Fruit fly (Drosophila melanogaster): ENCODE measurements around the gene Lk.
A peak's percentile ranks its signal among the peaks of the same experiment; 100 is the strongest.

The Lk gene

dm6 chr3L:14599503-14599902 is 38.9 kb upstream of the Lk start, which contains the start of gene HGTX (continued):
- TF ChIP-seq Doc2 (GFP tag; IDR thresholded peaks at IDR 0.05) (no peak), maf-S (GFP tag; optimal IDR thresholded peaks at IDR 0.05) (no peak), seq (GFP tag; IDR thresholded peaks at IDR 0.05) (peak; percentile 70), CG33557 (GFP tag; optimal IDR thresholded peaks at IDR 0.05) (no peak), CG1603 (tag; optimal IDR thresholded peaks at IDR 0.05) (peak; percentile 16), bsh (GFP tag; optimal IDR thresholded peaks at IDR 0.05) (no peak), Jarid2 (GFP tag; optimal IDR thresholded peaks at IDR 0.05) (peak; percentile 68), jing (GFP tag; optimal IDR thresholded peaks at IDR 0.05) (no peak), CG34376 (GFP tag; optimal IDR thresholded peaks at IDR 0.05) (no peak), CG12942 (GFP tag; optimal IDR thresholded peaks at IDR 0.05) (no peak), zf30C (GFP tag; optimal IDR thresholded peaks at IDR 0.05) (peak; percentile 0), CG17829 (tag; optimal IDR thresholded peaks at IDR 0.05) (peak; percentile 33), sd (tag; optimal IDR thresholded peaks at IDR 0.05) (peak; percentile 75), CG30403 (GFP tag; optimal IDR thresholded peaks at IDR 0.05) (no peak), tna (GFP tag; IDR thresholded peaks at IDR 0.05; ENCODE audit: partially characterized antibody) (0 out of 2 replicates have a peak, but pooled peaks have one; percentile 43), CG34422 (GFP tag; IDR thresholded peaks at IDR 0.05) (0 out of 3 replicates have a peak, but pooled peaks have one; percentile 14), vnd (GFP tag; IDR thresholded peaks at IDR 0.05; ENCODE audit: partially characterized antibody) (no peak), CG14441 (GFP tag; IDR thresholded peaks at IDR 0.05) (no peak), Blimp-1 (GFP tag; optimal IDR thresholded peaks at IDR 0.05) (no peak), CG3065 (GFP tag; optimal IDR thresholded peaks at IDR 0.05) (peak; percentile 11), Ets65A (GFP tag) (no peak), chinmo (GFP tag; IDR thresholded peaks at IDR 0.05; ENCODE audit: partially characterized antibody) (0 out of 4 replicates have a peak, but pooled peaks have one; percentile 68), pfk (GFP tag; optimal IDR thresholded peaks at IDR 0.05) (peak; percentile 99), da (GFP tag; optimal IDR thresholded peaks at IDR 0.05) (no peak), Dp (GFP tag; optimal IDR thresholded peaks at IDR 0.05) (no peak), NfI (GFP tag; optimal IDR thresholded peaks at IDR 0.05) (no peak), CG10321 (GFP tag; IDR thresholded peaks at IDR 0.05) (peak; percentile 89), CG1832 (GFP tag; optimal IDR thresholded peaks at IDR 0.05) (peak; percentile 96), zen (tag; optimal IDR thresholded peaks at IDR 0.05) (peak; percentile 60), Adf1 (GFP tag; IDR thresholded peaks at IDR 0.05) (no peak), cg (GFP tag; optimal IDR thresholded peaks at IDR 0.05) (peak; percentile 49), CG8924 (tag; optimal IDR thresholded peaks at IDR 0.05) (peak; percentile 44), Deaf1 (tag; optimal IDR thresholded peaks at IDR 0.05) (peak; percentile 43), CG2712 (tag; optimal IDR thresholded peaks at IDR 0.05) (peak; percentile 25), tll (GFP tag; optimal IDR thresholded peaks at IDR 0.05) (peak; percentile 56 to 60), insv (GFP tag; optimal IDR thresholded peaks at IDR 0.05) (peak in 1 of 2 experiments; percentile 76), Nf-YC (tag; optimal IDR thresholded peaks at IDR 0.05) (peak; percentile 95), Neu2 (GFP tag; optimal IDR thresholded peaks at IDR 0.05; ENCODE audit: borderline replicate concordance) (no peak), abd-A (tag; optimal IDR thresholded peaks at IDR 0.05) (peak; percentile 58)

dm6 chr3L:14592166-14592565 is 31.6 kb upstream of the Lk start:
- TF ChIP-seq CG6254 (GFP tag; optimal IDR thresholded peaks at IDR 0.05) (peak; percentile 87), Taf1 (GFP tag; IDR thresholded peaks at IDR 0.05) (no peak), CG2120 (GFP tag; optimal IDR thresholded peaks at IDR 0.05) (no peak), crol (GFP tag; IDR thresholded peaks at IDR 0.05) (peak; percentile 84), pros (GFP tag; optimal IDR thresholded peaks at IDR 0.05) (peak; percentile 50), sqz (GFP tag; optimal IDR thresholded peaks at IDR 0.05) (peak; percentile 89), gsb-n (tag; optimal IDR thresholded peaks at IDR 0.05) (peak; percentile 16), CG1832 (GFP tag; optimal IDR thresholded peaks at IDR 0.05) (peak; percentile 20)
